Worm (Caenorhabditis elegans): Measurements from ENCODE around the gene sqv-7.

DNA sequence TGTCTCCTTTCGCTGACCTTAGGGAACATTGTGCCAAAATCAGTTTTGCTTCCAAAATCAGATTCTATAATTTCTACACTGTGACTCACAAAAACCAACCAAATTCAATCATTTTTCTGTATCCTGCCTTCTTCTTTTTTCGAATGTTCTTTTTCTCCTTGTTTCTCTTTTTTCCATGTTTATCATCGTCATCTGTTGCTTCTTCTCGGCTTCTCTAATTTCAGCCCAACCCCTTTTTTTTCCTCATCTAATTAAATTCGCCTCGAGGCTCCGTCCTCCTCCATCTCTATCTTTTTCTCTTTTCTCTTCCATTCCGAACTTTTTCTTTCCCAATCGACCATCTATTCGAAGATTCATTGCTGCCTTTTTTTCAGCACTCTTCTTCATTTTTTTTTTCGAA, 17.8 kb downstream of the sqv-7 start, which contains the start of gene unc-104:
- TF ChIP-seq fkh-10 (GFP tag; optimal IDR thresholded peaks at IDR 0.05): no peak
- no peak for TF ChIP-seq rnt-1 (tag; optimal IDR thresholded peaks at IDR 0.05)
- no peak for TF ChIP-seq pqm-1 (tag; optimal IDR thresholded peaks at IDR 0.05)
- no peak for TF ChIP-seq ama-1 (optimal IDR thresholded peaks at IDR 0.05)
